Fruit fly (Drosophila melanogaster) whole organism, embryonic: Measurements from ENCODE around the gene Der-2.

Experiments
- Atf6 ChIP-seq: fragments of 200-800 bp; sonication (Bioruptor generic); IDR thresholded peaks from 2 replicates; pipeline ENCODE4 v1.3.6; 2022; ENCODE audit warnings: missing biosample characterization, missing genetic modification characterization
- CG10654 ChIP-seq: fragments of 200-800 bp; sonication (Bioruptor generic); optimal IDR thresholded peaks from 2 replicates; lab custom pipeline; 2016; ENCODE audit warnings: missing biosample characterization, missing genetic modification characterization
- CG12236 ChIP-seq: fragments of 200-800 bp; sonication (Bioruptor generic); optimal IDR thresholded peaks from 2 replicates; lab custom pipeline; 2016; ENCODE audit warnings: missing biosample characterization, missing genetic modification characterization
- CG12299 ChIP-seq: fragments of 200-800 bp; sonication (Bioruptor generic); optimal IDR thresholded peaks from 2 replicates; lab custom pipeline; 2018; ENCODE audit warnings: missing biosample characterization, mild to moderate bottlenecking, missing genetic modification characterization
- CG13296 ChIP-seq: fragments of 200-800 bp; sonication (Bioruptor generic); optimal IDR thresholded peaks from 3 replicates; lab custom pipeline; 2018; ENCODE audit warnings: missing biosample characterization, mild to moderate bottlenecking, missing genetic modification characterization
- CG13424 ChIP-seq: fragments of 200-800 bp; sonication (Bioruptor generic); optimal IDR thresholded peaks from 2 replicates; lab custom pipeline; 2019; ENCODE audit warnings: missing biosample characterization, mild to moderate bottlenecking, missing genetic modification characterization, moderate library complexity
- CG13894 ChIP-seq: fragments of 200-800 bp; sonication (Bioruptor generic); optimal IDR thresholded peaks from 3 replicates; lab custom pipeline; 2018; ENCODE audit warnings: missing biosample characterization, mild to moderate bottlenecking, missing genetic modification characterization, moderate library complexity
- CG15601 ChIP-seq: fragments of 200-800 bp; sonication (Bioruptor generic); optimal IDR thresholded peaks from 3 replicates; lab custom pipeline; 2019; ENCODE audit warnings: missing biosample characterization, mild to moderate bottlenecking, missing genetic modification characterization, moderate library complexity
- CG17568 ChIP-seq: fragments of 200-800 bp; sonication (Bioruptor generic); optimal IDR thresholded peaks from 2 replicates; lab custom pipeline; 2018; ENCODE audit warnings: missing biosample characterization, mild to moderate bottlenecking, missing genetic modification characterization, moderate library complexity
- CG18764 ChIP-seq: fragments of 200-800 bp; sonication (Bioruptor generic); optimal IDR thresholded peaks from 3 replicates; lab custom pipeline; 2016; ENCODE audit warnings: missing biosample characterization, missing genetic modification characterization
- CG2129 ChIP-seq: fragments of 200-800 bp; sonication (Bioruptor generic); IDR thresholded peaks from 2 replicates; pipeline ENCODE4 v1.3.6; 2022; ENCODE audit warnings: missing biosample characterization, missing genetic modification characterization; ENCODE audit not compliant: partially characterized antibody
- CG30020 ChIP-seq: fragments of 200-800 bp; optimal IDR thresholded peaks from 2 replicates; lab custom pipeline; 2019; ENCODE audit warnings: missing biosample characterization, mild to moderate bottlenecking, missing genetic modification characterization, moderate library complexity
- CG30431 ChIP-seq: fragments of 200-800 bp; sonication (Bioruptor generic); optimal IDR thresholded peaks from 2 replicates; lab custom pipeline; 2017; ENCODE audit warnings: missing biosample characterization, missing genetic modification characterization
- CG3407 ChIP-seq: fragments of 200-800 bp; sonication (Bioruptor generic); optimal IDR thresholded peaks from 2 replicates; lab custom pipeline; 2018; ENCODE audit warnings: missing biosample characterization, mild to moderate bottlenecking, missing genetic modification characterization
- CG34224 ChIP-seq: fragments of 200-800 bp; sonication (Bioruptor generic); IDR thresholded peaks from 3 replicates; pipeline ENCODE4 v1.3.6; 2022; ENCODE audit warnings: missing biosample characterization, missing genetic modification characterization; ENCODE audit not compliant: partially characterized antibody
- CG34376 ChIP-seq: fragments of 200-800 bp; sonication (Bioruptor generic); optimal IDR thresholded peaks from 2 replicates; lab custom pipeline; 2018; ENCODE audit warnings: missing biosample characterization, mild to moderate bottlenecking, missing genetic modification characterization
- CG4282 ChIP-seq: fragments of 200-800 bp; sonication (Bioruptor generic); optimal IDR thresholded peaks from 2 replicates; lab custom pipeline; 2016; ENCODE audit warnings: missing biosample characterization, missing genetic modification characterization
- CG4424 ChIP-seq: fragments of 200-800 bp; sonication (Bioruptor generic); optimal IDR thresholded peaks from 3 replicates; lab custom pipeline; 2016; ENCODE audit warnings: missing biosample characterization, missing genetic modification characterization
- CG4617 ChIP-seq: fragments of 200-800 bp; sonication (Bioruptor generic); optimal IDR thresholded peaks from 3 replicates; lab custom pipeline; 2016; ENCODE audit warnings: missing biosample characterization, missing genetic modification characterization, borderline replicate concordance
- CG6683 ChIP-seq: fragments of 200-800 bp; sonication (Bioruptor generic); optimal IDR thresholded peaks from 2 replicates; lab custom pipeline; 2017; ENCODE audit warnings: missing biosample characterization, mild to moderate bottlenecking, missing genetic modification characterization, missing genetic modification reagents
- CG9817 ChIP-seq: fragments of 200-800 bp; sonication (Bioruptor generic); optimal IDR thresholded peaks from 2 replicates; lab custom pipeline; 2018; ENCODE audit warnings: missing biosample characterization, mild to moderate bottlenecking, missing genetic modification characterization, moderate library complexity
- Camta ChIP-seq: fragments of 200-800 bp; sonication (Bioruptor generic); optimal IDR thresholded peaks from 2 replicates; lab custom pipeline; 2016; ENCODE audit warnings: missing biosample characterization, missing genetic modification characterization
- Dp ChIP-seq: fragments of 200-800 bp; sonication (Bioruptor generic); optimal IDR thresholded peaks from 2 replicates; lab custom pipeline; 2018; ENCODE audit warnings: missing biosample characterization, mild to moderate bottlenecking, missing genetic modification characterization, moderate library complexity
- Gug ChIP-seq: fragments of 200-800 bp; sonication (Bioruptor generic); IDR thresholded peaks from 4 replicates; pipeline ENCODE4 v1.3.6; 2022; ENCODE audit warnings: missing biosample characterization, missing genetic modification characterization
- HLHmδ ChIP-seq: fragments of 200-800 bp; sonication (Bioruptor generic); optimal IDR thresholded peaks from 2 replicates; lab custom pipeline; 2018; ENCODE audit warnings: missing biosample characterization, mild to moderate bottlenecking, missing genetic modification characterization, moderate library complexity
- Hsf ChIP-seq: fragments of 200-800 bp; sonication (Bioruptor generic); optimal IDR thresholded peaks from 3 replicates; lab custom pipeline; 2016; ENCODE audit warnings: missing biosample characterization, missing genetic modification characterization
- Nf-YA ChIP-seq: fragments of 200-800 bp; sonication (Bioruptor generic); IDR thresholded peaks from 2 replicates; pipeline ENCODE4 v1.3.6; 2022; ENCODE audit warnings: missing biosample characterization, missing genetic modification characterization
- Scr ChIP-seq: fragments of 200-800 bp; sonication (Bioruptor generic); IDR thresholded peaks from 2 replicates; pipeline ENCODE4 v1.3.6; 2022; ENCODE audit warnings: missing biosample characterization, missing genetic modification characterization; ENCODE audit not compliant: partially characterized antibody
- Sox102F ChIP-seq: fragments of 200-800 bp; sonication (Bioruptor generic); optimal IDR thresholded peaks from 2 replicates; lab custom pipeline; 2018; ENCODE audit warnings: missing biosample characterization, mild to moderate bottlenecking, missing genetic modification characterization, moderate library complexity
- Sry-β ChIP-seq: fragments of 200-800 bp; sonication (Bioruptor generic); optimal IDR thresholded peaks from 2 replicates; lab custom pipeline; 2018; ENCODE audit warnings: missing biosample characterization, mild to moderate bottlenecking, missing genetic modification characterization, moderate library complexity
- Taf1 ChIP-seq: fragments of 200-800 bp; sonication (Bioruptor generic); IDR thresholded peaks from 2 replicates; pipeline ENCODE4 v1.3.6; 2022; ENCODE audit warnings: missing biosample characterization, missing genetic modification characterization
- Xrp1 ChIP-seq: fragments of 200-800 bp; sonication (Bioruptor generic); IDR thresholded peaks from 2 replicates; pipeline ENCODE4 v1.3.6; 2022; ENCODE audit warnings: missing biosample characterization, missing genetic modification characterization
- abd-A ChIP-seq: fragments of 200-800 bp; sonication (Bioruptor generic); optimal IDR thresholded peaks from 3 replicates; lab custom pipeline; 2019; ENCODE audit warnings: missing biosample characterization, mild to moderate bottlenecking, missing genetic modification characterization, moderate library complexity
- ara ChIP-seq: fragments of 200-800 bp; sonication (Bioruptor generic); IDR thresholded peaks from 2 replicates; pipeline ENCODE4 v1.3.6; 2022; ENCODE audit warnings: missing biosample characterization, missing genetic modification characterization
- cwo ChIP-seq: fragments of 200-800 bp; sonication (Bioruptor generic); optimal IDR thresholded peaks from 3 replicates; lab custom pipeline; 2017; ENCODE audit warnings: missing biosample characterization, missing genetic modification characterization, mild to moderate bottlenecking, moderate library complexity, missing genetic modification reagents
- esg ChIP-seq: fragments of 200-800 bp; sonication (Bioruptor generic); conservative IDR thresholded peaks from 2 replicates; pipeline ENCODE4 v1.3.6; 2022; ENCODE audit warnings: missing biosample characterization, missing genetic modification characterization
- exex ChIP-seq: fragments of 200-800 bp; sonication (Bioruptor generic); optimal IDR thresholded peaks from 4 replicates; lab custom pipeline; 2018; ENCODE audit warnings: missing biosample characterization, mild to moderate bottlenecking, missing genetic modification characterization, moderate library complexity
- gce ChIP-seq: fragments of 200-800 bp; sonication (Bioruptor generic); IDR thresholded peaks from 3 replicates; pipeline ENCODE4 v1.3.6; 2022; ENCODE audit warnings: missing biosample characterization, missing genetic modification characterization
- jigr1 ChIP-seq: fragments of 200-800 bp; sonication (Bioruptor generic); IDR thresholded peaks from 3 replicates; pipeline ENCODE4 v1.3.6; 2022; ENCODE audit warnings: missing biosample characterization, missing genetic modification characterization
- mld ChIP-seq: fragments of 200-800 bp; sonication (Bioruptor generic); IDR thresholded peaks from 3 replicates; pipeline ENCODE4 v1.3.6; 2022; ENCODE audit warnings: missing biosample characterization, missing genetic modification characterization; ENCODE audit not compliant: partially characterized antibody
- nom ChIP-seq: fragments of 200-800 bp; sonication (Bioruptor generic); optimal IDR thresholded peaks from 2 replicates; lab custom pipeline; 2017; ENCODE audit warnings: missing biosample characterization, missing genetic modification characterization, mild to moderate bottlenecking, moderate library complexity, missing genetic modification reagents
- otp ChIP-seq: fragments of 200-800 bp; sonication (Bioruptor generic); IDR thresholded peaks from 3 replicates; pipeline ENCODE4, ENCODE4 v1.3.6; 2022; ENCODE audit warnings: missing biosample characterization, missing genetic modification characterization
- peb ChIP-seq: fragments of 200-800 bp; sonication (Bioruptor generic); IDR thresholded peaks from 2 replicates; pipeline ENCODE4 v1.3.6; 2022; ENCODE audit warnings: missing biosample characterization, missing genetic modification characterization
- pfk ChIP-seq: fragments of 200-800 bp; sonication (Bioruptor generic); optimal IDR thresholded peaks from 2 replicates; lab custom pipeline; 2018; ENCODE audit warnings: missing biosample characterization, mild to moderate bottlenecking, missing genetic modification characterization, moderate library complexity
- ro ChIP-seq: fragments of 200-800 bp; sonication (Bioruptor generic); IDR thresholded peaks from 2 replicates; pipeline ENCODE4 v1.3.6; 2022; ENCODE audit warnings: missing biosample characterization, missing genetic modification characterization
- sima ChIP-seq: fragments of 200-800 bp; sonication (Bioruptor generic); optimal IDR thresholded peaks from 2 replicates; lab custom pipeline; 2016; ENCODE audit warnings: missing biosample characterization, missing genetic modification characterization
- tin ChIP-seq: fragments of 200-800 bp; sonication (Bioruptor generic); optimal IDR thresholded peaks from 3 replicates; lab custom pipeline; 2016; ENCODE audit warnings: missing biosample characterization, missing genetic modification characterization
- tx ChIP-seq: fragments of 200-800 bp; sonication (Bioruptor generic); optimal IDR thresholded peaks from 2 replicates; lab custom pipeline; 2016; ENCODE audit warnings: missing biosample characterization, missing genetic modification characterization
- unpg ChIP-seq: fragments of 200-800 bp; sonication (Bioruptor generic); optimal IDR thresholded peaks from 3 replicates; lab custom pipeline; 2018; ENCODE audit warnings: missing biosample characterization, mild to moderate bottlenecking, missing genetic modification characterization, moderate library complexity
- vvl ChIP-seq: fragments of 200-800 bp; sonication (Bioruptor generic); IDR thresholded peaks from 2 replicates; pipeline ENCODE4 v1.3.6; 2022; ENCODE audit warnings: missing biosample characterization, missing genetic modification characterization
- wdn ChIP-seq: fragments of 200-800 bp; sonication (Bioruptor generic); IDR thresholded peaks from 2 replicates; pipeline ENCODE4 v1.3.6; 2022; ENCODE audit warnings: missing biosample characterization, missing genetic modification characterization

Gene Der-2

dm6 chr3R:16524178-16524577, 40.2 kb upstream of the Der-2 start (continued):
- TF ChIP-seq CG17568 = no peak
- TF ChIP-seq HLHmδ (GFP tag; lab: Kevin White, UChicago) = no peak
- TF ChIP-seq Scr (GFP tag; lab: Robert Waterston, UW) = no peak
- TF ChIP-seq CG15601 (tag; lab: Kevin White, UChicago) = peak; percentile 36
- no peak for TF ChIP-seq mld (GFP tag; lab: Robert Waterston, UW)
- no peak; the same call in 3 of the 4 replicates for TF ChIP-seq Gug (GFP tag; lab: Robert Waterston, UW)
- no peak for TF ChIP-seq ro (GFP tag; lab: Robert Waterston, UW)
- peak; percentile 90 for TF ChIP-seq vvl (GFP tag; lab: Robert Waterston, UW)
- TF ChIP-seq CG4424 (GFP tag; lab: Kevin White, UChicago) = peak; percentile 66
- TF ChIP-seq abd-A (tag; lab: Kevin White, UChicago) = peak; percentile 31
- TF ChIP-seq cwo (GFP tag; lab: Kevin White, UChicago) = peak; percentile 17
- no peak for TF ChIP-seq CG2129 (GFP tag; lab: Robert Waterston, UW)
- no peak for TF ChIP-seq CG6683 (GFP tag; lab: Kevin White, UChicago)
- TF ChIP-seq CG18764 (GFP tag; lab: Kevin White, UChicago) = peak; percentile 70
- peak; percentile 5 for TF ChIP-seq exex (tag; lab: Kevin White, UChicago)
- no peak for TF ChIP-seq CG4282 (GFP tag; lab: Kevin White, UChicago)
- no peak for TF ChIP-seq CG34224 (GFP tag; lab: Robert Waterston, UW)
- TF ChIP-seq otp = peak; percentile 74
- peak; percentile 29 for TF ChIP-seq Hsf (GFP tag; lab: Kevin White, UChicago)
- TF ChIP-seq Dp (GFP tag; lab: Kevin White, UChicago) = no peak
- TF ChIP-seq CG13296 (GFP tag; lab: Kevin White, UChicago) = no peak
- TF ChIP-seq pfk (GFP tag; lab: Kevin White, UChicago) = no peak
- no peak for TF ChIP-seq CG4617 (GFP tag; lab: Kevin White, UChicago)
- no peak for TF ChIP-seq tx (GFP tag; lab: Kevin White, UChicago)
- TF ChIP-seq gce (GFP tag; lab: Robert Waterston, UW) = peak; percentile 81
- TF ChIP-seq Taf1 = no peak
- peak; percentile 93 for TF ChIP-seq Xrp1 (GFP tag; lab: Robert Waterston, UW)
- TF ChIP-seq esg = peak; percentile 74
- peak; percentile 82 for TF ChIP-seq tin (GFP tag; lab: Kevin White, UChicago)
- TF ChIP-seq jigr1 (GFP tag; lab: Robert Waterston, UW) = peak; percentile 65
- no peak for TF ChIP-seq CG34376
- no peak for TF ChIP-seq CG13894 (tag; lab: Kevin White, UChicago)
- TF ChIP-seq CG13424 (tag; lab: Kevin White, UChicago) = peak; percentile 60
- peak; percentile 26 for TF ChIP-seq CG12299 (tag; lab: Kevin White, UChicago)
- TF ChIP-seq CG10654 (GFP tag; lab: Kevin White, UChicago) = peak; percentile 61
- peak; percentile 26 for TF ChIP-seq CG30020
- no peak for TF ChIP-seq CG30431
- peak; percentile 56 for TF ChIP-seq CG3407 (GFP tag; lab: Kevin White, UChicago)
- peak; percentile 46 for TF ChIP-seq Camta (GFP tag; lab: Kevin White, UChicago)
- TF ChIP-seq sima (GFP tag; lab: Kevin White, UChicago) = no peak
- TF ChIP-seq CG12236 (GFP tag; lab: Kevin White, UChicago) = no peak
- peak; percentile 43 for TF ChIP-seq nom (GFP tag; lab: Kevin White, UChicago)
- TF ChIP-seq Sry-β = no peak
- TF ChIP-seq ara (GFP tag; lab: Robert Waterston, UW) = peak; percentile 91
- TF ChIP-seq Atf6 (GFP tag; lab: Robert Waterston, UW) = no peak
- TF ChIP-seq peb (GFP tag; lab: Robert Waterston, UW) = peak; percentile 58; the same call in 1 of the 2 replicates
- TF ChIP-seq wdn (GFP tag; lab: Robert Waterston, UW) = no peak
- peak; percentile 38 for TF ChIP-seq CG9817 (tag; lab: Kevin White, UChicago)
- peak; percentile 86 for TF ChIP-seq Sox102F
- peak; percentile 84 for TF ChIP-seq unpg (GFP tag; lab: Kevin White, UChicago)
- 0 out of 2 replicates have a peak, but pooled peaks have one; percentile 26 for TF ChIP-seq Nf-YA (GFP tag; lab: Robert Waterston, UW)
